Worm (Caenorhabditis elegans) whole organism, L1 larva: ENCODE results near the gene F23H11.5.
A peak's percentile ranks its signal among the peaks of the same experiment; 100 is the strongest.

Source experiments
- C04F5.9 ChIP-seq: sonication (generic microtip); optimal IDR thresholded peaks from 2 replicates; lab custom pipeline; 2016; ENCODE audit warnings: missing genetic modification characterization, missing compliant biosample characterization
- F16B12.6 ChIP-seq: fragments of 150-350 bp; optimal IDR thresholded peaks from 2 replicates; lab custom pipeline; 2014; ENCODE audit warnings: missing biosample characterization, missing genetic modification characterization
- aha-1 ChIP-seq: fragments of 150-350 bp; optimal IDR thresholded peaks from 2 replicates; lab custom pipeline; 2014; ENCODE audit warnings: missing biosample characterization, missing genetic modification characterization
- aly-2 ChIP-seq: fragments of 150-350 bp; optimal IDR thresholded peaks from 2 replicates; lab custom pipeline; 2014; ENCODE audit warnings: missing biosample characterization, missing genetic modification characterization
- blmp-1 ChIP-seq: fragments of 150-350 bp; optimal IDR thresholded peaks from 2 replicates; lab custom pipeline; 2014; ENCODE audit warnings: missing biosample characterization, missing genetic modification characterization
- ceh-8 ChIP-seq: fragments of 200-800 bp; sonication (Bioruptor generic); optimal IDR thresholded peaks from 2 replicates; lab custom pipeline; 2018; ENCODE audit warnings: mild to moderate bottlenecking, missing genetic modification characterization, moderate library complexity, missing compliant biosample characterization
- ceh-82 ChIP-seq, 3 experiments: fragments of 150-350 bp in 1 of 3; sonication (generic microtip) in 2 of 3; optimal IDR thresholded peaks; 2 replicates each; lab custom pipeline; 2014 to 2017; ENCODE audit warnings: missing biosample characterization in 3 of 3, missing genetic modification characterization in 3 of 3
- ceh-90 ChIP-seq: sonication (generic microtip); optimal IDR thresholded peaks from 2 replicates; lab custom pipeline; 2016; ENCODE audit warnings: missing genetic modification characterization, missing compliant biosample characterization
- ces-1 ChIP-seq: fragments of 150-350 bp; optimal IDR thresholded peaks from 2 replicates; lab custom pipeline; 2014; ENCODE audit warnings: missing biosample characterization, missing genetic modification reagents, missing genetic modification characterization
- dpl-1 ChIP-seq, 3 experiments: fragments of 150-350 bp in 2 of 3; sonication (generic microtip) in 1 of 3; optimal IDR thresholded peaks; 2 replicates each; lab custom pipeline; 2014 to 2017; ENCODE audit warnings: missing biosample characterization in 3 of 3, missing genetic modification characterization in 3 of 3, missing genetic modification reagents in 3 of 3
- efl-1 ChIP-seq, 4 experiments: fragments of 150-350 bp; optimal IDR thresholded peaks in 3 of 4; peaks in 1 of 4; 1 replicate in 1 of 4; 2 replicates in 3 of 4; lab custom pipeline; 2014; ENCODE audit warnings: missing biosample characterization in 2 of 4, missing genetic modification characterization in 2 of 4, missing genetic modification reagents in 2 of 4
- egl-13 ChIP-seq: sonication (generic microtip); optimal IDR thresholded peaks from 2 replicates; lab custom pipeline; 2016; ENCODE audit warnings: missing genotype, missing genetic modification reagents, missing genetic modification characterization, missing compliant biosample characterization
- egl-27 ChIP-seq, 2 experiments: fragments of 150-350 bp in 1 of 2; sonication (generic microtip); optimal IDR thresholded peaks; 3 replicates each; lab custom pipeline; 2017 to 2018; ENCODE audit warnings: missing biosample characterization in 2 of 2, missing genetic modification characterization in 2 of 2, missing genetic modification reagents in 2 of 2
- elt-2 ChIP-seq: sonication (generic microtip); optimal IDR thresholded peaks from 2 replicates; lab custom pipeline; 2016; ENCODE audit warnings: missing genetic modification characterization, mild to moderate bottlenecking, inconsistent platforms, missing compliant biosample characterization, missing genetic modification reagents
- elt-3 ChIP-seq, 6 experiments: fragments of 150-350 bp in 1 of 6; sonication (generic microtip); optimal IDR thresholded peaks; 2 replicates each; lab custom pipeline; 2017 to 2018; ENCODE audit warnings: missing biosample characterization in 6 of 6, missing genetic modification characterization in 6 of 6, inconsistent platforms in 1 of 6
- ets-5 ChIP-seq: fragments of 200-800 bp; sonication (Bioruptor generic); IDR thresholded peaks from 2 replicates; pipeline ENCODE4 v1.3.6; 2022; ENCODE audit warnings: missing genetic modification characterization, missing compliant biosample characterization
- fkh-10 ChIP-seq: sonication (generic microtip); optimal IDR thresholded peaks from 2 replicates; lab custom pipeline; 2017; ENCODE audit warnings: missing biosample characterization, missing genetic modification reagents, missing genetic modification characterization
- fkh-4 ChIP-seq: sonication (generic microtip); optimal IDR thresholded peaks from 2 replicates; lab custom pipeline; 2016; ENCODE audit warnings: missing compliant biosample characterization, missing genetic modification characterization, borderline replicate concordance
- fos-1 ChIP-seq: fragments of 150-350 bp; optimal IDR thresholded peaks from 2 replicates; lab custom pipeline; 2014; ENCODE audit warnings: missing biosample characterization, missing genetic modification characterization
- grh-1 ChIP-seq: fragments of 200-800 bp; sonication (Bioruptor generic); IDR thresholded peaks from 2 replicates; pipeline ENCODE4 v1.3.6; 2022; ENCODE audit warnings: missing genetic modification reagents, missing genetic modification characterization, missing compliant biosample characterization
- hlh-17 ChIP-seq: fragments of 200-800 bp; sonication (Bioruptor generic); optimal IDR thresholded peaks from 2 replicates; lab custom pipeline; 2018; ENCODE audit warnings: missing genetic modification characterization, mild to moderate bottlenecking, missing compliant biosample characterization, moderate library complexity, borderline replicate concordance
- hpl-2 ChIP-seq: fragments of 150-350 bp; optimal IDR thresholded peaks from 2 replicates; lab custom pipeline; 2014; ENCODE audit warnings: missing biosample characterization, missing genetic modification reagents, missing genetic modification characterization
- irx-1 ChIP-seq: sonication (generic microtip); optimal IDR thresholded peaks from 2 replicates; lab custom pipeline; 2016; ENCODE audit warnings: missing genetic modification characterization, missing compliant biosample characterization
- isw-1 ChIP-seq: fragments of 200-800 bp; sonication (Bioruptor generic); IDR thresholded peaks from 2 replicates; pipeline ENCODE4 v1.3.6; 2022; ENCODE audit warnings: missing genetic modification characterization, missing compliant biosample characterization
- lin-14 ChIP-seq: fragments of 200-800 bp; sonication (Bioruptor generic); optimal IDR thresholded peaks from 2 replicates; lab custom pipeline; 2018; ENCODE audit warnings: mild to moderate bottlenecking, missing genetic modification characterization, moderate library complexity, missing compliant biosample characterization
- lin-15B ChIP-seq: fragments of 150-350 bp; sonication (generic microtip); optimal IDR thresholded peaks from 3 replicates; lab custom pipeline; 2014; ENCODE audit warnings: missing biosample characterization, missing genetic modification characterization
- lir-3 ChIP-seq: sonication (generic microtip); optimal IDR thresholded peaks from 2 replicates; lab custom pipeline; 2016; ENCODE audit warnings: mild to moderate bottlenecking, missing genetic modification characterization, moderate library complexity, missing compliant biosample characterization; ENCODE audit not compliant: poor library complexity
- mep-1 ChIP-seq: fragments of 150-350 bp; optimal IDR thresholded peaks from 2 replicates; lab custom pipeline; 2014; ENCODE audit warnings: missing biosample characterization, missing genetic modification characterization
- nhr-11 ChIP-seq: fragments of 150-350 bp; optimal IDR thresholded peaks from 2 replicates; lab custom pipeline; 2014; ENCODE audit warnings: missing biosample characterization, missing genetic modification characterization
- nhr-12 ChIP-seq: sonication (generic microtip); optimal IDR thresholded peaks from 2 replicates; lab custom pipeline; 2017; ENCODE audit warnings: missing biosample characterization, missing genetic modification characterization
- nhr-20 ChIP-seq: sonication (generic microtip); optimal IDR thresholded peaks from 2 replicates; lab custom pipeline; 2016; ENCODE audit warnings: mild to moderate bottlenecking, missing genetic modification characterization, missing compliant biosample characterization
- nhr-237 ChIP-seq: fragments of 150-350 bp; optimal IDR thresholded peaks from 2 replicates; lab custom pipeline; 2014; ENCODE audit warnings: missing biosample characterization, missing genetic modification characterization
- nhr-76 ChIP-seq: sonication (generic microtip); optimal IDR thresholded peaks from 2 replicates; lab custom pipeline; 2017; ENCODE audit warnings: missing biosample characterization, missing genetic modification characterization
- nhr-85 ChIP-seq: sonication (generic microtip); peaks from one replicate; lab custom pipeline; 2016; ENCODE audit warnings: missing genetic modification characterization, inconsistent platforms, missing compliant biosample characterization
- nhr-90 ChIP-seq: sonication (generic microtip); optimal IDR thresholded peaks from 2 replicates; lab custom pipeline; 2016; ENCODE audit warnings: mild to moderate bottlenecking, missing genetic modification characterization, missing compliant biosample characterization; ENCODE audit not compliant: poor library complexity
- pqm-1 ChIP-seq: sonication (generic microtip); optimal IDR thresholded peaks from 3 replicates; lab custom pipeline; 2017; ENCODE audit warnings: missing biosample characterization, missing genetic modification characterization
- snpc-4 ChIP-seq: fragments of 150-350 bp; optimal IDR thresholded peaks from 2 replicates; lab custom pipeline; 2014; ENCODE audit warnings: missing biosample characterization, missing genetic modification characterization
- sptf-1 ChIP-seq: fragments of 150-350 bp; optimal IDR thresholded peaks from 2 replicates; lab custom pipeline; 2014; ENCODE audit warnings: missing biosample characterization, missing genetic modification characterization
- sup-37 ChIP-seq: fragments of 200-800 bp; sonication (Bioruptor generic); optimal IDR thresholded peaks from 2 replicates; lab custom pipeline; 2018; ENCODE audit warnings: mild to moderate bottlenecking, missing genetic modification characterization, missing compliant biosample characterization
- swsn-7 ChIP-seq: sonication (generic microtip); optimal IDR thresholded peaks from 2 replicates; lab custom pipeline; 2016; ENCODE audit warnings: missing genetic modification characterization, missing compliant biosample characterization
- tbx-2 ChIP-seq: sonication (generic microtip); optimal IDR thresholded peaks from 2 replicates; lab custom pipeline; 2016; ENCODE audit warnings: missing genetic modification characterization, missing compliant biosample characterization
- tlp-1 ChIP-seq: fragments of 150-350 bp; optimal IDR thresholded peaks from 2 replicates; lab custom pipeline; 2014; ENCODE audit warnings: missing biosample characterization, missing genetic modification characterization
- unc-130 ChIP-seq: fragments of 150-350 bp; optimal IDR thresholded peaks from 2 replicates; lab custom pipeline; 2017; ENCODE audit warnings: missing biosample characterization, missing genetic modification characterization, inconsistent platforms
- unc-86 ChIP-seq: sonication (generic microtip); optimal IDR thresholded peaks from 2 replicates; lab custom pipeline; 2016; ENCODE audit warnings: missing genetic modification characterization, missing compliant biosample characterization
- unc-98 ChIP-seq: fragments of 200-800 bp; sonication (Bioruptor generic); IDR thresholded peaks from 2 replicates; pipeline ENCODE4 v1.3.6; 2022; ENCODE audit warnings: missing genetic modification characterization, missing compliant biosample characterization
- zag-1 ChIP-seq: fragments of 150-350 bp; optimal IDR thresholded peaks from 2 replicates; lab custom pipeline; 2014; ENCODE audit warnings: missing biosample characterization, missing genetic modification characterization
- ztf-11 ChIP-seq, 2 experiments: sonication (generic microtip); optimal IDR thresholded peaks; 2 replicates each; lab custom pipeline; 2016 to 2017; ENCODE audit warnings: missing genetic modification characterization in 2 of 2, missing biosample characterization in 1 of 2, missing compliant biosample characterization in 1 of 2

F23H11.5 gene

DNA sequence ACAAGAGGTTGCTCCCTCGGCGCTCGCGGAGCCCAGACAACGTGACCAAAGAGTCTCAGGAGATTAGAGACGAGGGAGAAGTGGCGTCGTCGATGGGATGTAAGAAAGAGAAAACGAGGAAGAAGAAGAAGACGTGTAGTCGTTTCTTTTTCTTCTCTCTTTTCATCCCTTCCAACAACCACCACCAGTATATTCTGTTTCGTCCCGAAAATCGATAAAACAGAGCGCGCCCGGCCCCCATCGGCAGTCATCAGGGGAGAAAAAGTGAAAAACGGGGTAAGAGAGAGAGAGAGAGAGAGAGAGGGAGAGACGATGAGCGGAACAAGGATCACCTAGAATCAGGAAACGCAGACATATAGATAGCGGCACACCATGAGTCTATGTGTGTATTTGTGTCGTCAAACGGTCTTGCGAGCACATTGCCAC lies 22.5 kb downstream of the F23H11.5 start (continued):
- peak; percentile 60 for TF ChIP-seq aly-2 (tag; lab: Kevin White, UChicago)
- TF ChIP-seq nhr-20 (tag; lab: Kevin White, UChicago) = peak; percentile 73
- TF ChIP-seq fkh-10 (GFP tag; lab: Kevin White, UChicago) = peak; percentile 90
- no peak for TF ChIP-seq hpl-2 (GFP tag; lab: Kevin White, UChicago)
- TF ChIP-seq efl-1 (optimal IDR thresholded peaks at IDR 0.05; lab: Kevin White, UChicago) = peak; percentile 63 to 74
- TF ChIP-seq efl-1 (GFP tag; optimal IDR thresholded peaks at IDR 0.05 in 1 of 2; lab: Kevin White, UChicago) = peak; percentile 12 to 93
- no peak for TF ChIP-seq hlh-17 (GFP tag; lab: Kevin White, UChicago)
- TF ChIP-seq nhr-76 (tag; lab: Kevin White, UChicago) = no peak
- TF ChIP-seq tlp-1 = no peak
- TF ChIP-seq ets-5 (GFP tag; lab: Robert Waterston, UW) = no peak
- no peak for TF ChIP-seq egl-27 (tag; optimal IDR thresholded peaks at IDR 0.05; lab: Kevin White, UChicago)
- TF ChIP-seq isw-1 (GFP tag; lab: Robert Waterston, UW) = peak; percentile 58
- TF ChIP-seq lir-3 (tag; lab: Kevin White, UChicago) = peak; percentile 40
- TF ChIP-seq unc-98 (GFP tag; lab: Robert Waterston, UW) = no peak
- peak; percentile 4 for TF ChIP-seq F16B12.6 (tag; lab: Kevin White, UChicago)
- TF ChIP-seq ztf-11 (tag; optimal IDR thresholded peaks at IDR 0.05; lab: Kevin White, UChicago) = peak in 1 of 2 experiments; percentile 60
- TF ChIP-seq irx-1 (tag; lab: Kevin White, UChicago) = peak; percentile 37
- no peak for TF ChIP-seq unc-130 (tag; lab: Kevin White, UChicago)
- peak; percentile 4 for TF ChIP-seq nhr-11 (tag; lab: Kevin White, UChicago)
- no peak for TF ChIP-seq aha-1 (tag; lab: Kevin White, UChicago)
- TF ChIP-seq C04F5.9 (tag; lab: Kevin White, UChicago) = no peak
- peak; percentile 86 for TF ChIP-seq swsn-7 (tag; lab: Kevin White, UChicago)
- peak; percentile 47 for TF ChIP-seq nhr-90 (tag; lab: Kevin White, UChicago)
- TF ChIP-seq ceh-82 (tag; optimal IDR thresholded peaks at IDR 0.05; lab: Kevin White, UChicago) = peak; percentile 38 to 65 (median 62)
- TF ChIP-seq zag-1 (tag; lab: Kevin White, UChicago) = peak; percentile 44
- peak; percentile 26 for TF ChIP-seq lin-15B (tag; lab: Kevin White, UChicago)
- TF ChIP-seq egl-13 = peak; percentile 79
- peak; percentile 96 for TF ChIP-seq lin-14
- TF ChIP-seq dpl-1 (GFP tag; optimal IDR thresholded peaks at IDR 0.05; lab: Kevin White, UChicago) = peak; percentile 11 to 45 (median 18)
- TF ChIP-seq nhr-12 = no peak
- peak; percentile 84 for TF ChIP-seq nhr-85 (tag; lab: Kevin White, UChicago)
- TF ChIP-seq ceh-90 = no peak
- TF ChIP-seq elt-3 (tag; optimal IDR thresholded peaks at IDR 0.05; lab: Kevin White, UChicago) = peak in 2 of 6 experiments; percentile 14 to 52
- TF ChIP-seq elt-2 (tag; lab: Kevin White, UChicago) = no peak
- TF ChIP-seq blmp-1 (tag; lab: Kevin White, UChicago) = peak; percentile 97
- TF ChIP-seq sup-37 (GFP tag; lab: Kevin White, UChicago) = no peak
- no peak for TF ChIP-seq grh-1 (GFP tag; lab: Robert Waterston, UW)
- TF ChIP-seq sptf-1 (tag; lab: Kevin White, UChicago) = no peak
- no peak for TF ChIP-seq snpc-4
- no peak for TF ChIP-seq ceh-8 (GFP tag; lab: Kevin White, UChicago)
- TF ChIP-seq nhr-237 (tag; lab: Kevin White, UChicago) = no peak
- TF ChIP-seq fos-1 (tag; lab: Kevin White, UChicago) = peak; percentile 26
- TF ChIP-seq pqm-1 (tag; lab: Kevin White, UChicago) = no peak
- TF ChIP-seq mep-1 (tag; lab: Kevin White, UChicago) = peak; percentile 59
- peak; percentile 87 for TF ChIP-seq unc-86
- TF ChIP-seq tbx-2 = peak; percentile 77
- TF ChIP-seq fkh-4 (tag; lab: Kevin White, UChicago) = no peak
- no peak for TF ChIP-seq ces-1 (GFP tag; lab: Kevin White, UChicago)
